Fruit fly (Drosophila melanogaster): ENCODE results near the gene tgo.

The tgo gene

dm6 chr3R:9051937-9052680 is 32.3 kb upstream of the tgo start, which contains the start of gene Kdm2 (continued):
- TF ChIP-seq lmd (GFP tag; IDR thresholded peaks at IDR 0.05) (no peak), mld (GFP tag; IDR thresholded peaks at IDR 0.05; ENCODE audit: partially characterized antibody) (no peak), CG5953 (GFP tag; IDR thresholded peaks at IDR 0.05) (no peak), jigr1 (GFP tag; IDR thresholded peaks at IDR 0.05) (no peak), CG1647 (GFP tag; optimal IDR thresholded peaks at IDR 0.05) (peak; percentile 8), crol (GFP tag; IDR thresholded peaks at IDR 0.05) (no peak), CG11093 (GFP tag; IDR thresholded peaks at IDR 0.05) (no peak), h (optimal IDR thresholded peaks at IDR 0.05) (no peak), Mes4 (GFP tag; optimal IDR thresholded peaks at IDR 0.05) (no peak), ap (GFP tag; IDR thresholded peaks at IDR 0.05) (no peak), CG9437 (GFP tag; optimal IDR thresholded peaks at IDR 0.05) (no peak), CG30403 (GFP tag; optimal IDR thresholded peaks at IDR 0.05) (no peak), repo (GFP tag; optimal IDR thresholded peaks at IDR 0.05) (no peak), grau (tag; optimal IDR thresholded peaks at IDR 0.05) (peak; percentile 27), exex (tag; optimal IDR thresholded peaks at IDR 0.05) (peak; percentile 37), Elba2 (GFP tag; optimal IDR thresholded peaks at IDR 0.05) (no peak), HmgZ (tag; optimal IDR thresholded peaks at IDR 0.05) (peak; percentile 36), CG17829 (tag; optimal IDR thresholded peaks at IDR 0.05) (peak; percentile 45), dimm (GFP tag; IDR thresholded peaks at IDR 0.05) (no peak), ERR (GFP tag; optimal IDR thresholded peaks at IDR 0.05) (no peak), CG8765 (GFP tag; IDR thresholded peaks at IDR 0.05) (no peak), tll (GFP tag; optimal IDR thresholded peaks at IDR 0.05) (no peak), CG7839 (tag; optimal IDR thresholded peaks at IDR 0.05) (peak; percentile 31), Hand (GFP tag; optimal IDR thresholded peaks at IDR 0.05) (peak; percentile 26), CG34376 (GFP tag; optimal IDR thresholded peaks at IDR 0.05) (peak; percentile 21), CG42726 (GFP tag; IDR thresholded peaks at IDR 0.05; ENCODE audit: partially characterized antibody) (no peak), CG10209 (GFP tag; optimal IDR thresholded peaks at IDR 0.05) (no peak), Kr (GFP tag; optimal IDR thresholded peaks at IDR 0.05) (no peak), p53 (GFP tag; optimal IDR thresholded peaks at IDR 0.05) (no peak), CG4424 (GFP tag; optimal IDR thresholded peaks at IDR 0.05) (no peak), CG16863 (GFP tag; optimal IDR thresholded peaks at IDR 0.05) (no peak), CG6765 (GFP tag; optimal IDR thresholded peaks at IDR 0.05) (peak; percentile 57), lbe (GFP tag; optimal IDR thresholded peaks at IDR 0.05) (peak; percentile 4), tup (GFP tag; optimal IDR thresholded peaks at IDR 0.05) (no peak), dpn (GFP tag; optimal IDR thresholded peaks at IDR 0.05) (no peak), sens-2 (GFP tag; IDR thresholded peaks at IDR 0.05) (no peak), lola (GFP tag; optimal IDR thresholded peaks at IDR 0.05) (no peak), sim (GFP tag; IDR thresholded peaks at IDR 0.05) (no peak), tgo (GFP tag; IDR thresholded peaks at IDR 0.05) (no peak), Hr39 (optimal IDR thresholded peaks at IDR 0.05) (no peak), luna (GFP tag; optimal IDR thresholded peaks at IDR 0.05) (no peak), emc (GFP tag; optimal IDR thresholded peaks at IDR 0.05) (no peak), ind (GFP tag; optimal IDR thresholded peaks at IDR 0.05) (no peak), dysf (GFP tag; IDR thresholded peaks at IDR 0.05) (no peak), schlank (tag; optimal IDR thresholded peaks at IDR 0.05) (no peak), CG8359 (GFP tag; optimal IDR thresholded peaks at IDR 0.05; ENCODE audit: borderline replicate concordance) (no peak), CG11085 (GFP tag; IDR thresholded peaks at IDR 0.05) (no peak), CG13775 (GFP tag; optimal IDR thresholded peaks at IDR 0.05) (no peak), Ada2b (GFP tag; IDR thresholded peaks at IDR 0.05) (no peak), prd (optimal IDR thresholded peaks at IDR 0.05) (no peak), prd (GFP tag; IDR thresholded peaks at IDR 0.05) (no peak), fu2 (GFP tag; optimal IDR thresholded peaks at IDR 0.05) (no peak)

Data from whole organism, embryonic.